Comparison of ENCODE assay signal across 2 fruit fly cellular contexts in the genomic region with DNA sequence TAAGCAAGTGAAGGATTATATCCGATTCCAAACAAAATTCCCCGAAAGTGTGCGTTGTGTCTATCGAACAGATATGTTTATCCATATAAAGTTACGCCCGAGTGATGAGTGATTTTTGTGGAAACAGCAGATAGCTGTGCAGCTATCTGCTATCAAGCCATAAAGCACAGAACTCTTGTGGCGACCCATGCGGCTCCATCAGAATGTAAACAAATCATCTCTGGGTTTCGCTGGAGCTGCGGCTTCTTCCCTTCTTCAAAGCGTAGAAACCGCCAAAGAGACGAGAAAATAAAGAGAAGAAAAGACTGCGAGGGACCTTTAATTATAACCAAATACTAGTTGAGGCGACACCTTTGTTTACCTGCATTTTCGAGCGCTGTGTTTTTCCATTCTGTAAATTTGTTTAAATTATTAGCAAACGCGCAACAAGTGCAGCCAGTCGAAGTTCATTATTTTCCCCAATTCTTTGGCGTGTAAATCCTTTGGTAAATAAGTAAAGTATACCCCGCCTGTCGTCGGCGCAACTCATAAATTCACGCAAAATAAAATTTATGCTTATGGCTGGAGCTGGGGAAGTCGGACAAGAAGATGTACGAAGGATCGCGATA.
TF ChIP-seq lines count a peak whose summit lies in the region.

No protein-coding gene starts in this region.

- no peak for TF ChIP-seq CTCF in whole organism, embryonic (GFP tag; optimal IDR thresholded peaks at IDR 0.05; lab: Kevin White, UChicago)

TF ChIP-seq in whole organism, embryonic, 481 proteins besides CTCF, POLR2A, EP300 and RAD21 (continues in another document):
- TF ChIP-seq MTF-1 (GFP tag; optimal IDR thresholded peaks at IDR 0.05; lab: Kevin White, UChicago; ENCODE audit: borderline replicate concordance) (peak; percentile 13), sqz (GFP tag; optimal IDR thresholded peaks at IDR 0.05; lab: Kevin White, UChicago) (peak; percentile 18), CG15601 (tag; optimal IDR thresholded peaks at IDR 0.05; lab: Kevin White, UChicago) (peak; percentile 54), sim (GFP tag; IDR thresholded peaks at IDR 0.05; lab: Robert Waterston, UW) (no peak), CG18476 (GFP tag; optimal IDR thresholded peaks at IDR 0.05; lab: Kevin White, UChicago) (peak; percentile 86), ATbp (GFP tag; optimal IDR thresholded peaks at IDR 0.05; lab: Kevin White, UChicago) (peak; percentile 53), lab (GFP tag; optimal IDR thresholded peaks at IDR 0.05; lab: Kevin White, UChicago) (no peak), Scr (GFP tag; IDR thresholded peaks at IDR 0.05; lab: Robert Waterston, UW; ENCODE audit: partially characterized antibody) (no peak), pan (optimal IDR thresholded peaks at IDR 0.05; lab: Kevin White, UChicago) (no peak), pan (GFP tag; optimal IDR thresholded peaks at IDR 0.05 in 1 of 2, IDR thresholded peaks at IDR 0.05 in 1 of 2) (peak in 1 of 2 experiments; percentile 9), CG11085 (GFP tag; IDR thresholded peaks at IDR 0.05; lab: Robert Waterston, UW) (no peak), CG4707 (GFP tag; optimal IDR thresholded peaks at IDR 0.05; lab: Kevin White, UChicago) (no peak), CG14667 (GFP tag; IDR thresholded peaks at IDR 0.05; lab: Robert Waterston, UW) (no peak), CG2712 (tag; optimal IDR thresholded peaks at IDR 0.05; lab: Kevin White, UChicago) (no peak), CG9932 (GFP tag; IDR thresholded peaks at IDR 0.05; lab: Robert Waterston, UW) (no peak), CG5953 (GFP tag; IDR thresholded peaks at IDR 0.05; lab: Robert Waterston, UW) (no peak), CG10462 (GFP tag; optimal IDR thresholded peaks at IDR 0.05; lab: Kevin White, UChicago) (no peak), bsh (GFP tag; optimal IDR thresholded peaks at IDR 0.05; lab: Kevin White, UChicago) (peak in 1 of 2 experiments; percentile 32), CG3838 (GFP tag; optimal IDR thresholded peaks at IDR 0.05; lab: Kevin White, UChicago) (no peak), Med (GFP tag; lab: Kevin White, UChicago) (peak; percentile 73), Kr (GFP tag; optimal IDR thresholded peaks at IDR 0.05; lab: Kevin White, UChicago) (peak; percentile 0), CG9609 (GFP tag; optimal IDR thresholded peaks at IDR 0.05; lab: Kevin White, UChicago) (no peak), hkb (optimal IDR thresholded peaks at IDR 0.05; lab: Kevin White, UChicago) (peak; percentile 84), hkb (GFP tag; IDR thresholded peaks at IDR 0.05; lab: Robert Waterston, UW) (no peak), CG10321 (GFP tag; IDR thresholded peaks at IDR 0.05; lab: Robert Waterston, UW) (no peak), ash1 (GFP tag; optimal IDR thresholded peaks at IDR 0.05; lab: Kevin White, UChicago) (no peak), ems (GFP tag; optimal IDR thresholded peaks at IDR 0.05; lab: Kevin White, UChicago) (peak; percentile 5), wek (GFP tag; optimal IDR thresholded peaks at IDR 0.05; lab: Kevin White, UChicago) (no peak), CG1603 (tag; optimal IDR thresholded peaks at IDR 0.05; lab: Kevin White, UChicago) (no peak), Sox102F (GFP tag; optimal IDR thresholded peaks at IDR 0.05; lab: Kevin White, UChicago) (no peak), CG14710 (tag; optimal IDR thresholded peaks at IDR 0.05; lab: Kevin White, UChicago) (peak; percentile 2), crp (GFP tag; optimal IDR thresholded peaks at IDR 0.05; lab: Kevin White, UChicago) (no peak), dan (GFP tag; IDR thresholded peaks at IDR 0.05; lab: Robert Waterston, UW) (no peak), NC2α (GFP tag; optimal IDR thresholded peaks at IDR 0.05; lab: Kevin White, UChicago) (no peak), CG16863 (GFP tag; optimal IDR thresholded peaks at IDR 0.05; lab: Kevin White, UChicago) (no peak), onecut (GFP tag; IDR thresholded peaks at IDR 0.05; lab: Robert Waterston, UW) (0 out of 2 replicates have a peak, but pooled peaks have one; percentile 11), ci (GFP tag; IDR thresholded peaks at IDR 0.05; lab: Robert Waterston, UW) (peak; percentile 61; the same call in 1 of the 3 replicates), CG15696 (tag; optimal IDR thresholded peaks at IDR 0.05; lab: Kevin White, UChicago) (peak; percentile 60), sr (GFP tag; IDR thresholded peaks at IDR 0.05; lab: Robert Waterston, UW) (no peak), CG11696 (GFP tag; IDR thresholded peaks at IDR 0.05; lab: Robert Waterston, UW) (no peak), CG2202 (tag; optimal IDR thresholded peaks at IDR 0.05; lab: Kevin White, UChicago) (peak; percentile 23), Hr51 (GFP tag; optimal IDR thresholded peaks at IDR 0.05; lab: Kevin White, UChicago) (no peak), CoRest (tag; optimal IDR thresholded peaks at IDR 0.05; lab: Kevin White, UChicago) (peak; percentile 1)

TF ChIP-seq in whole organism, prepupa, 60 proteins besides CTCF, POLR2A, EP300 and RAD21:
- no peak for TF ChIP-seq Sox102F (GFP tag; optimal IDR thresholded peaks at IDR 0.05; lab: Kevin White, UChicago)
- no peak for TF ChIP-seq CG4318 (GFP tag; optimal IDR thresholded peaks at IDR 0.05; lab: Kevin White, UChicago)
- no peak for TF ChIP-seq CG6276 (GFP tag; optimal IDR thresholded peaks at IDR 0.05; lab: Kevin White, UChicago)
- TF ChIP-seq salr (GFP tag; optimal IDR thresholded peaks at IDR 0.05; lab: Kevin White, UChicago), result no peak
- TF ChIP-seq net (GFP tag; optimal IDR thresholded peaks at IDR 0.05; lab: Kevin White, UChicago), result no peak
- no peak for TF ChIP-seq Ets21C (GFP tag; optimal IDR thresholded peaks at IDR 0.05; lab: Kevin White, UChicago)
- no peak for TF ChIP-seq Met (GFP tag; optimal IDR thresholded peaks at IDR 0.05; lab: Kevin White, UChicago)
- TF ChIP-seq Smox (GFP tag; optimal IDR thresholded peaks at IDR 0.05; lab: Kevin White, UChicago), result no peak
- no peak for TF ChIP-seq CG10631 (GFP tag; optimal IDR thresholded peaks at IDR 0.05; lab: Kevin White, UChicago)
- TF ChIP-seq achi (GFP tag; optimal IDR thresholded peaks at IDR 0.05; lab: Kevin White, UChicago), result no peak
- no peak for TF ChIP-seq CG32006 (GFP tag; optimal IDR thresholded peaks at IDR 0.05; lab: Kevin White, UChicago)
- TF ChIP-seq CG3032 (tag; optimal IDR thresholded peaks at IDR 0.05; lab: Kevin White, UChicago), result no peak
- no peak for TF ChIP-seq CG3919 (GFP tag; optimal IDR thresholded peaks at IDR 0.05; lab: Kevin White, UChicago)
- TF ChIP-seq vri (GFP tag; optimal IDR thresholded peaks at IDR 0.05; lab: Kevin White, UChicago), result no peak
- TF ChIP-seq dac (GFP tag; optimal IDR thresholded peaks at IDR 0.05; lab: Kevin White, UChicago), result no peak
- no peak for TF ChIP-seq CG6854 (GFP tag; optimal IDR thresholded peaks at IDR 0.05; lab: Kevin White, UChicago)
- TF ChIP-seq svp (GFP tag; lab: Kevin White, UChicago), result peak; percentile 57
- TF ChIP-seq fkh (GFP tag; optimal IDR thresholded peaks at IDR 0.05; lab: Kevin White, UChicago), result peak; percentile 64
